Fruit fly (Drosophila melanogaster) whole organism, embryonic: Measurements from ENCODE around the gene H15.

Source experiments
- Adf1 ChIP-seq: fragments of 200-800 bp; sonication (Bioruptor generic); IDR thresholded peaks from 2 replicates; pipeline ENCODE4 v1.3.6; 2022; ENCODE audit warnings: missing biosample characterization, missing genetic modification characterization
- CG10321 ChIP-seq: fragments of 200-800 bp; sonication (Bioruptor generic); IDR thresholded peaks from 2 replicates; pipeline ENCODE4 v1.3.6; 2022; ENCODE audit warnings: missing biosample characterization, missing genetic modification characterization
- CG10959 ChIP-seq: fragments of 200-800 bp; sonication (Bioruptor generic); IDR thresholded peaks from 2 replicates; pipeline ENCODE4 v1.3.6; 2022; ENCODE audit warnings: missing biosample characterization, missing genetic modification characterization
- CG11504 ChIP-seq: fragments of 200-800 bp; sonication (Bioruptor generic); optimal IDR thresholded peaks from 3 replicates; lab custom pipeline; 2019; ENCODE audit warnings: missing biosample characterization, mild to moderate bottlenecking, missing genetic modification characterization, moderate library complexity
- CG11560 ChIP-seq: fragments of 200-800 bp; sonication (Bioruptor generic); IDR thresholded peaks from 3 replicates; pipeline ENCODE4 v1.3.6; 2022; ENCODE audit warnings: missing biosample characterization, missing genetic modification characterization
- CG11696 ChIP-seq: fragments of 200-800 bp; sonication (Bioruptor generic); IDR thresholded peaks from 2 replicates; pipeline ENCODE4 v1.3.6; 2022; ENCODE audit warnings: missing biosample characterization, missing genetic modification characterization
- CG12155 ChIP-seq: fragments of 200-800 bp; sonication (Bioruptor generic); optimal IDR thresholded peaks from 3 replicates; lab custom pipeline; 2016; ENCODE audit warnings: missing biosample characterization, missing genetic modification characterization
- CG15011 ChIP-seq: fragments of 200-800 bp; sonication (Bioruptor generic); optimal IDR thresholded peaks from 3 replicates; lab custom pipeline; 2018; ENCODE audit warnings: missing biosample characterization, mild to moderate bottlenecking, missing genetic modification characterization
- CG1529 ChIP-seq: fragments of 200-800 bp; sonication (Bioruptor generic); optimal IDR thresholded peaks from 3 replicates; lab custom pipeline; 2018; ENCODE audit warnings: missing biosample characterization, missing genetic modification characterization
- CG15479 ChIP-seq: fragments of 200-800 bp; sonication (Bioruptor generic); optimal IDR thresholded peaks from 3 replicates; lab custom pipeline; 2019; ENCODE audit warnings: missing biosample characterization, mild to moderate bottlenecking, missing genetic modification characterization, moderate library complexity
- CG17829 ChIP-seq: fragments of 200-800 bp; optimal IDR thresholded peaks from 2 replicates; lab custom pipeline; 2019; ENCODE audit warnings: missing biosample characterization, mild to moderate bottlenecking, missing genetic modification characterization, moderate library complexity
- CG1792 ChIP-seq: fragments of 200-800 bp; sonication (Bioruptor generic); optimal IDR thresholded peaks from 2 replicates; lab custom pipeline; 2016; ENCODE audit warnings: missing biosample characterization, missing genetic modification characterization
- CG2199 ChIP-seq: fragments of 200-800 bp; sonication (Bioruptor generic); IDR thresholded peaks from 3 replicates; pipeline ENCODE4 v1.3.6; 2022; ENCODE audit warnings: missing biosample characterization, missing genetic modification characterization
- CG4360 ChIP-seq: fragments of 200-800 bp; sonication (Bioruptor generic); IDR thresholded peaks from 2 replicates; pipeline ENCODE4 v1.3.6; 2022; ENCODE audit warnings: missing biosample characterization, missing genetic modification characterization
- CG4854 ChIP-seq: fragments of 200-800 bp; sonication (Bioruptor generic); optimal IDR thresholded peaks from 2 replicates; lab custom pipeline; 2016; ENCODE audit warnings: missing biosample characterization, missing genetic modification characterization, inconsistent platforms
- CG5180 ChIP-seq: fragments of 200-800 bp; sonication (Bioruptor generic); optimal IDR thresholded peaks from 3 replicates; lab custom pipeline; 2017; ENCODE audit warnings: missing biosample characterization, missing genetic modification characterization, mild to moderate bottlenecking, moderate library complexity, missing genetic modification reagents
- CG5245 ChIP-seq: fragments of 200-800 bp; sonication (Bioruptor generic); optimal IDR thresholded peaks from 3 replicates; lab custom pipeline; 2016; ENCODE audit warnings: missing biosample characterization, missing genetic modification characterization
- CG8478 ChIP-seq: fragments of >200 bp; optimal IDR thresholded peaks from 2 replicates; lab custom pipeline; 2018
- CG9437 ChIP-seq: fragments of 200-800 bp; sonication (Bioruptor generic); optimal IDR thresholded peaks from 2 replicates; lab custom pipeline; 2018; ENCODE audit warnings: missing biosample characterization, mild to moderate bottlenecking, missing genetic modification characterization
- Camta ChIP-seq: fragments of 200-800 bp; sonication (Bioruptor generic); optimal IDR thresholded peaks from 2 replicates; lab custom pipeline; 2016; ENCODE audit warnings: missing biosample characterization, missing genetic modification characterization
- Dll ChIP-seq: fragments of 200-800 bp; sonication (Bioruptor generic); IDR thresholded peaks from 4 replicates; pipeline ENCODE4 v1.3.6; 2022; ENCODE audit warnings: missing biosample characterization, missing genetic modification characterization; ENCODE audit not compliant: partially characterized antibody
- Elba2 ChIP-seq: fragments of 200-800 bp; sonication (Bioruptor generic); optimal IDR thresholded peaks from 3 replicates; lab custom pipeline; 2016; ENCODE audit warnings: missing biosample characterization, missing genetic modification characterization
- Ets97D ChIP-seq: fragments of 200-800 bp; sonication (Bioruptor generic); optimal IDR thresholded peaks from 3 replicates; lab custom pipeline; 2016; ENCODE audit warnings: missing biosample characterization, missing genetic modification characterization
- Gug ChIP-seq: fragments of 200-800 bp; sonication (Bioruptor generic); IDR thresholded peaks from 4 replicates; pipeline ENCODE4 v1.3.6; 2022; ENCODE audit warnings: missing biosample characterization, missing genetic modification characterization
- HHEX ChIP-seq: fragments of 200-800 bp; sonication (Bioruptor generic); optimal IDR thresholded peaks from 3 replicates; lab custom pipeline; 2017; ENCODE audit warnings: missing biosample characterization, mild to moderate bottlenecking, missing genetic modification characterization, missing genetic modification reagents
- Nf-YB ChIP-seq: fragments of 200-800 bp; sonication (Bioruptor generic); optimal IDR thresholded peaks from 3 replicates; lab custom pipeline; 2019; ENCODE audit warnings: missing biosample characterization, mild to moderate bottlenecking, missing genetic modification characterization, moderate library complexity
- Scr ChIP-seq: fragments of 200-800 bp; sonication (Bioruptor generic); IDR thresholded peaks from 2 replicates; pipeline ENCODE4 v1.3.6; 2022; ENCODE audit warnings: missing biosample characterization, missing genetic modification characterization; ENCODE audit not compliant: partially characterized antibody
- Sry-δ ChIP-seq: fragments of 200-800 bp; sonication (Bioruptor generic); optimal IDR thresholded peaks from 2 replicates; lab custom pipeline; 2016; ENCODE audit warnings: missing biosample characterization, missing genetic modification characterization
- TFAM ChIP-seq: fragments of 200-800 bp; sonication (Bioruptor generic); optimal IDR thresholded peaks from 2 replicates; lab custom pipeline; 2017; ENCODE audit warnings: missing biosample characterization, missing genetic modification characterization, inconsistent platforms
- ac ChIP-seq: fragments of 200-800 bp; sonication (Bioruptor generic); optimal IDR thresholded peaks from 3 replicates; lab custom pipeline; 2017; ENCODE audit warnings: missing biosample characterization, mild to moderate bottlenecking, missing genetic modification characterization
- ci ChIP-seq: fragments of 200-800 bp; sonication (Bioruptor generic); IDR thresholded peaks from 3 replicates; pipeline ENCODE4 v1.3.6; 2022; ENCODE audit warnings: missing biosample characterization, missing genetic modification characterization
- crp ChIP-seq, 2 experiments: fragments of 200-800 bp; sonication (Bioruptor generic); optimal IDR thresholded peaks; 2 replicates in 1 of 2; 3 replicates in 1 of 2; lab custom pipeline; 2017; ENCODE audit warnings: missing biosample characterization in 2 of 2, missing genetic modification characterization in 2 of 2, mild to moderate bottlenecking in 1 of 2, moderate library complexity in 1 of 2
- insv ChIP-seq, 2 experiments: fragments of 200-800 bp; sonication (Bioruptor generic); optimal IDR thresholded peaks; 3 replicates each; lab custom pipeline; 2016 to 2018; ENCODE audit warnings: missing biosample characterization in 2 of 2, missing genetic modification characterization in 2 of 2
- kay ChIP-seq: fragments of 200-800 bp; sonication (Bioruptor generic); optimal IDR thresholded peaks from 2 replicates; lab custom pipeline; 2016; ENCODE audit warnings: missing biosample characterization, missing genetic modification characterization
- knrl ChIP-seq: fragments of 200-800 bp; sonication (Bioruptor generic); IDR thresholded peaks from 3 replicates; pipeline ENCODE4 v1.3.6; 2022; ENCODE audit warnings: missing biosample characterization, missing genetic modification characterization; ENCODE audit not compliant: partially characterized antibody
- lola ChIP-seq, 3 experiments: fragments of >200 bp in 2 of 3; fragments of 200-800 bp in 1 of 3; sonication (Bioruptor generic) in 1 of 3; optimal IDR thresholded peaks; 2 replicates each; lab custom pipeline; 2017 to 2019; ENCODE audit warnings: missing biosample characterization in 3 of 3, missing genetic modification characterization in 3 of 3, mild to moderate bottlenecking in 1 of 3, moderate library complexity in 1 of 3
- lov ChIP-seq, 2 experiments: fragments of 200-800 bp in 1 of 2; fragments of >200 bp in 1 of 2; sonication (Bioruptor generic) in 1 of 2; IDR thresholded peaks in 1 of 2; optimal IDR thresholded peaks in 1 of 2; 2 replicates in 1 of 2; 3 replicates in 1 of 2; pipeline versions ENCODE4 v1.3.6 to Lab custom; 2017 to 2022; ENCODE audit warnings: missing biosample characterization in 1 of 2, missing genetic modification characterization in 1 of 2
- nau ChIP-seq: fragments of 200-800 bp; sonication (Bioruptor generic); optimal IDR thresholded peaks from 3 replicates; lab custom pipeline; 2017; ENCODE audit warnings: missing biosample characterization, mild to moderate bottlenecking, missing genetic modification characterization, missing genetic modification reagents
- nerfin-2 ChIP-seq: fragments of 200-800 bp; sonication (Bioruptor generic); IDR thresholded peaks from 2 replicates; pipeline ENCODE4 v1.3.6; 2022; ENCODE audit warnings: missing biosample characterization, missing genetic modification characterization; ENCODE audit not compliant: partially characterized antibody
- nmo ChIP-seq: fragments of 200-800 bp; sonication (Bioruptor generic); optimal IDR thresholded peaks from 2 replicates; lab custom pipeline; 2018; ENCODE audit warnings: missing biosample characterization, mild to moderate bottlenecking, missing genetic modification characterization, moderate library complexity
- odd ChIP-seq: fragments of 200-800 bp; sonication (Bioruptor generic); optimal IDR thresholded peaks from 2 replicates; lab custom pipeline; 2017; ENCODE audit warnings: missing biosample characterization, mild to moderate bottlenecking, missing genetic modification characterization
- phol ChIP-seq: fragments of 200-800 bp; sonication (Bioruptor generic); optimal IDR thresholded peaks from 3 replicates; lab custom pipeline; 2018; ENCODE audit warnings: missing biosample characterization, mild to moderate bottlenecking, missing genetic modification characterization, moderate library complexity
- run ChIP-seq: fragments of 200-800 bp; sonication (Bioruptor generic); optimal IDR thresholded peaks from 3 replicates; lab custom pipeline; 2018; ENCODE audit warnings: missing biosample characterization, mild to moderate bottlenecking, missing genetic modification characterization
- seq ChIP-seq: fragments of 200-800 bp; sonication (Bioruptor generic); IDR thresholded peaks from 2 replicates; pipeline ENCODE4 v1.3.6; 2022; ENCODE audit warnings: missing biosample characterization, missing genetic modification characterization
- tll ChIP-seq, 2 experiments: fragments of 200-800 bp in 1 of 2; fragments of >200 bp in 1 of 2; sonication (Bioruptor generic) in 1 of 2; optimal IDR thresholded peaks; 2 replicates each; lab custom pipeline; 2017 to 2019; ENCODE audit warnings: missing biosample characterization in 2 of 2, missing genetic modification characterization in 2 of 2, mild to moderate bottlenecking in 1 of 2, moderate library complexity in 1 of 2
- twi ChIP-seq: fragments of 200-800 bp; optimal IDR thresholded peaks from 2 replicates; lab custom pipeline; 2019; ENCODE audit warnings: missing biosample characterization, mild to moderate bottlenecking, missing genetic modification characterization, moderate library complexity
- unc-4 ChIP-seq: fragments of 200-800 bp; sonication (Bioruptor generic); IDR thresholded peaks from 2 replicates; pipeline ENCODE4 v1.3.6; 2022; ENCODE audit warnings: missing biosample characterization, missing genetic modification characterization; ENCODE audit not compliant: partially characterized antibody
- z ChIP-seq: fragments of 200-800 bp; sonication (Bioruptor generic); IDR thresholded peaks from 3 replicates; pipeline ENCODE4 v1.3.6; 2022; ENCODE audit warnings: missing biosample characterization, missing genetic modification characterization

Gene H15

DNA sequence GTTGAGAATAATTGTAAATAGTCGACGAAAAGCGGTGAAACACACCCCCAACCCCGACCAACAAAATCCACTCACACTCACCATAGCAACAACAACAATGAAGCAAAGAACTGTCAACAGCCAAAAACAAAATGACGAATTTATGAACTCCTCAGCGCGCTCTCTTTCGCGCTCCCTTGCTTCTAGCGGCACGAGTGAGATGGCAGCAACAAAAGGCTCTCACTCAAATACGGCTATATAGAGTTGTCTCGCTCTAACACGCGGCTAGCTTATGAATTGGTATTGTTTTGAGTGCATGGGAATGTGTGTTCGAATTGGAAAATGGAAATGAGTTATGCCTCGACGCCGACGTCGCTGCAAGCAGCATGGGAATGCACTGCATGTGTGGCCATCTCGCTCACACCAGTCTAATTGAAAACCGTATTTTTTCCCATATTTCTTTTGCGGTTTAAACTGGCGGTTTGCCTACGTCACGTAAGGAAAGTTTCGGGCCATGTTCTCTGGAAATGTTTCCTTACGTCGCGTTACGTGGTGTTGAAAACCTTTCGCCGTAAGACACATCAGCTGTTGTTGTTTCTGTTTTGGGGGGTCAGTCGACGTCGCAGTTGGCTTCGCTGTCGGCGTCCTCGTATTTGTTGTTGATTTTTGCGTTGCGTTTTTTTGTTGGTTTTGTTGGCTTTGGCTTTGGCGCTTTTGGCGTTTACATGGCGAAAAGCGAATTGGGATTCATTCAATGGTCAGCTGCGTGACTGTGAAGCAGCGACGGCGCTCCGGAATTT, at the start of gene H15:
H15 (plus strand) TSS at position 729 of the 779 bp plus-strand sequence.
- TF ChIP-seq lov (optimal IDR thresholded peaks at IDR 0.05; lab: Kevin White, UChicago) (no peak), lov (GFP tag; IDR thresholded peaks at IDR 0.05; lab: Robert Waterston, UW) (no peak), CG2199 (GFP tag; lab: Robert Waterston, UW) (peak; percentile 22; the same call in 1 of the 3 replicates), CG11560 (no peak), Adf1 (peak; percentile 95), Sry-δ (GFP tag; lab: Kevin White, UChicago) (no peak), CG1792 (GFP tag; lab: Kevin White, UChicago) (no peak), twi (tag; lab: Kevin White, UChicago) (peak; percentile 48), HHEX (no peak), insv (GFP tag; optimal IDR thresholded peaks at IDR 0.05; lab: Kevin White, UChicago) (peak; percentile 99), CG9437 (GFP tag; lab: Kevin White, UChicago) (peak; percentile 92), CG4854 (GFP tag; lab: Kevin White, UChicago) (no peak), CG1529 (no peak), CG4360 (GFP tag; lab: Robert Waterston, UW) (peak; percentile 98), seq (peak; percentile 41; the same call in 1 of the 2 replicates), odd (no peak), Elba2 (GFP tag; lab: Kevin White, UChicago) (peak; percentile 65), CG8478 (peak; percentile 98), lola (GFP tag; optimal IDR thresholded peaks at IDR 0.05; lab: Kevin White, UChicago) (no peak), nmo (peak; percentile 87), Nf-YB (peak; percentile 97), knrl (peak; percentile 23; the same call in 1 of the 3 replicates), nau (peak; percentile 9), crp (GFP tag; optimal IDR thresholded peaks at IDR 0.05; lab: Kevin White, UChicago) (no peak), CG11696 (GFP tag; lab: Robert Waterston, UW) (no peak), Dll (GFP tag; lab: Robert Waterston, UW) (no peak), CG15011 (no peak), CG5180 (GFP tag; lab: Kevin White, UChicago) (peak; percentile 37), TFAM (GFP tag; lab: Kevin White, UChicago) (no peak), CG5245 (GFP tag; lab: Kevin White, UChicago) (no peak), run (peak; percentile 42), CG17829 (peak; percentile 64), ci (GFP tag; lab: Robert Waterston, UW) (peak; percentile 30; the same call in 1 of the 3 replicates), phol (tag; lab: Kevin White, UChicago) (peak; percentile 82), CG10959 (GFP tag; lab: Robert Waterston, UW) (no peak), CG15479 (peak; percentile 66), z (GFP tag; lab: Robert Waterston, UW) (peak; percentile 100), Gug (GFP tag; lab: Robert Waterston, UW) (no peak), tll (GFP tag; optimal IDR thresholded peaks at IDR 0.05; lab: Kevin White, UChicago) (peak; percentile 79 to 84), nerfin-2 (GFP tag; lab: Robert Waterston, UW) (peak; percentile 75), kay (GFP tag; lab: Kevin White, UChicago) (peak; percentile 5), Scr (peak; percentile 62), CG12155 (no peak), Camta (GFP tag; lab: Kevin White, UChicago) (no peak), Ets97D (GFP tag; lab: Kevin White, UChicago) (peak; percentile 1), unc-4 (no peak; the same call in 1 of the 2 replicates), ac (GFP tag; lab: Kevin White, UChicago) (no peak), CG10321 (GFP tag; lab: Robert Waterston, UW) (peak; percentile 99), CG11504 (tag; lab: Kevin White, UChicago) (peak; percentile 48)
